Fruit fly (Drosophila melanogaster): ENCODE results near the gene CG6845.

Gene CG6845

DNA sequence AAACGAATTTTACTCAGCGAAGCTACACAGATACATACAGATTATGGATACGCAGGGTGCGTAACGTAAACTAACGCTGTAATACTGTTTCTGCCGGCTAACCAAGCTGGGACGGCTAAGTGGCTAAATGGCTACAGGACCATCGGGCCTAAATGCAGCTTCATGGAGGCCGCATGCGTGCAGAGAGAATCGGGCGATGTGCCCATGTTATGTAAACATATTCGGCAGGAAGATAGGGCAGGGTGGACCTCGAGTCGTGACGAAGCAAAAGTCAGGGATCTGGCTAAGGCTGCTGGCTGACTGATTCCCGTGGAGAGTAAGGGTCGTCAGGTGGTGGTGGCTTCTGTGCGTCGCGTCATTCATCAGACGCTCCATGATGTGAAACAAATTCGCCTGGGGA, 7.4 kb downstream of the CG6845 start (continued):
- TF ChIP-seq lov (optimal IDR thresholded peaks at IDR 0.05) (no peak), lov (GFP tag; IDR thresholded peaks at IDR 0.05) (no peak), aop (GFP tag; IDR thresholded peaks at IDR 0.05) (0 out of 2 replicates have a peak, but pooled peaks have one; percentile 20), odd (GFP tag; optimal IDR thresholded peaks at IDR 0.05) (peak; percentile 17), nerfin-1 (tag; optimal IDR thresholded peaks at IDR 0.05) (peak; percentile 7), Dip2 (GFP tag; IDR thresholded peaks at IDR 0.05) (no peak)

DNA sequence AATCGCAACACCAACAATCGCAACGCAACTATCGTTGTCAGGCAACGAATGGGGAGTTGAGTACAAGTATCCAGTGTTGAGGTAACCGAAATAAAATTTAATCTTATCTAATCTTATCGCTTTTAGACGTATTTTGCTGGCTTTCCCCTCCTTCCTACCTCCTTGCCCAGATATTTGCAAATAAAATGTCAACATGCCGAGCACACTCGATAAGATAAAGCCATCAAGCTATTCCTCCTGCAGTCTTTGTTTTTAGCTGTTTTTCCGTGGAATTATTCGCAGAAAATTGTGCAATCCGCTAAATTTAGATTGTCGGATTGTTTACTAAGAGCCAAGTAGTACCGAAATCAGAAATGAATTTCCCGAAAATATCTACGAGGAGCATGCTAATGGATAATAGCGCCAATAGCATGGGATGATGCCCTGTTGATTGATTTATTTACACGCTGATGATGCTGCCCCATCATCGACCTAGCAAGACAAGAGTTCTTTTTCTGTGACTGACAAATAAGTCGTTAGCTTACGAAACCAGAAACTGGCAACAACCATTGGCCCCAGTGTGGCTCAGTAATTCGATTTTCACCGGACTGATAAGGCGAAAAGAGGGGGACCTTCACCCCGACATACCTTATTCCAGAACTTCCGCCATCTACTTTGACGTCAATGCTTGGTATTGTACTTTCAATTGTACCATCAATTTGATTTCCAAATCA, 10.5 kb downstream of the CG6845 start:
- TF ChIP-seq Fer1 (GFP tag; optimal IDR thresholded peaks at IDR 0.05) (peak; percentile 49), NC2β (GFP tag; optimal IDR thresholded peaks at IDR 0.05) (no peak), CG17385 (GFP tag; optimal IDR thresholded peaks at IDR 0.05) (peak; percentile 8), CG34376 (GFP tag; optimal IDR thresholded peaks at IDR 0.05) (peak; percentile 72), mirr (GFP tag; optimal IDR thresholded peaks at IDR 0.05) (peak; percentile 86), lbe (GFP tag; optimal IDR thresholded peaks at IDR 0.05) (peak; percentile 14), CG12769 (tag; optimal IDR thresholded peaks at IDR 0.05) (peak; percentile 12), CG7786 (GFP tag; optimal IDR thresholded peaks at IDR 0.05) (no peak), sisA (GFP tag; IDR thresholded peaks at IDR 0.05) (no peak), GATAe (GFP tag; conservative IDR thresholded peaks at IDR 0.05) (peak; percentile 100), B-H2 (GFP tag; optimal IDR thresholded peaks at IDR 0.05) (peak; percentile 12), crol (GFP tag; IDR thresholded peaks at IDR 0.05) (peak; percentile 75; the same call in 1 of the 2 replicates), CG12071 (GFP tag; optimal IDR thresholded peaks at IDR 0.05) (peak; percentile 5), CG32767 (GFP tag; IDR thresholded peaks at IDR 0.05) (no peak), CG8290 (GFP tag; optimal IDR thresholded peaks at IDR 0.05) (no peak), CG8290 (tag; optimal IDR thresholded peaks at IDR 0.05) (peak in 1 of 2 experiments; percentile 47), sug (tag; optimal IDR thresholded peaks at IDR 0.05) (peak; percentile 49), ci (GFP tag; IDR thresholded peaks at IDR 0.05) (no peak), CG32532 (GFP tag; IDR thresholded peaks at IDR 0.05) (peak; percentile 12; the same call in 1 of the 2 replicates), CG7987 (GFP tag; optimal IDR thresholded peaks at IDR 0.05) (peak; percentile 28), chif (GFP tag; optimal IDR thresholded peaks at IDR 0.05) (no peak), so (GFP tag; IDR thresholded peaks at IDR 0.05) (0 out of 3 replicates have a peak, but pooled peaks have one; percentile 16), CG14441 (GFP tag; IDR thresholded peaks at IDR 0.05) (peak; percentile 40), CG11723 (GFP tag; optimal IDR thresholded peaks at IDR 0.05) (no peak), shn (GFP tag; optimal IDR thresholded peaks at IDR 0.05) (no peak), CG2199 (GFP tag; IDR thresholded peaks at IDR 0.05) (0 out of 3 replicates have a peak, but pooled peaks have one; percentile 59), gro (GFP tag; optimal IDR thresholded peaks at IDR 0.05) (peak; percentile 20), caup (GFP tag; optimal IDR thresholded peaks at IDR 0.05; ENCODE audit: severe bottlenecking) (peak; percentile 63), grn (GFP tag; optimal IDR thresholded peaks at IDR 0.05) (peak; percentile 45), Nf-YC (tag; optimal IDR thresholded peaks at IDR 0.05) (peak; percentile 23), CG11085 (GFP tag; IDR thresholded peaks at IDR 0.05) (no peak), CG17568 (GFP tag; optimal IDR thresholded peaks at IDR 0.05) (peak; percentile 1), Hmr (GFP tag; optimal IDR thresholded peaks at IDR 0.05) (peak; percentile 47), E2f1 (GFP tag; IDR thresholded peaks at IDR 0.05) (0 out of 2 replicates have a peak, but pooled peaks have one; percentile 9), ranshi (GFP tag; IDR thresholded peaks at IDR 0.05) (no peak), CG14965 (GFP tag; optimal IDR thresholded peaks at IDR 0.05; ENCODE audit: borderline replicate concordance) (no peak), CG10543 (GFP tag; optimal IDR thresholded peaks at IDR 0.05) (peak; percentile 76), CG15479 (GFP tag; optimal IDR thresholded peaks at IDR 0.05) (peak; percentile 10), CG18599 (GFP tag; optimal IDR thresholded peaks at IDR 0.05) (peak; percentile 7), Awh (GFP tag; IDR thresholded peaks at IDR 0.05) (no peak), exex (tag; optimal IDR thresholded peaks at IDR 0.05) (peak; percentile 81), corto (GFP tag; optimal IDR thresholded peaks at IDR 0.05) (peak; percentile 32)

Data from whole organism, embryonic.